Worm (Caenorhabditis elegans): Measurements from ENCODE around the gene T06A1.1.

T06A1.1 gene

DNA sequence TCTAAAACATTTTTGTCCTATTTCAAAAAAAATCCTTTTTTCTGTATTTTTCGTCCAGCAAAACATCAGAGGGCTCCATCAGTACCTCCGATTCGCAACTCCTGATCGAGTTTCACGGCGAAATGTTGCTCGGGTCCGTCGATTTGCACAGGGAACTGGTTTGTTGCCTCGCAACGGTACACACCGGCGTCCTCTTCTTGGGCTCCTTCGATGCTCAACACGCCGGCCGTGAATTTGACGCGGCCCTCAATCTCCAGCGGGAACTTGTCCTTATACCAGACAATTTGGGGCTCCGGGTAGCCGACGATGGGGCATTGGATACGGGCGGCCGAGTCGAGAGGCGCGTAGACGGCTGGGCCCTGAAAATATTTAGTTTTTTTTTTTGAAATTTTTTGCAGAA, 47.4 kb downstream of the T06A1.1 start:
- TF ChIP-seq set-16 (GFP tag; IDR thresholded peaks at IDR 0.05) (peak; percentile 66), egl-27 (tag; optimal IDR thresholded peaks at IDR 0.05) (no peak)

DNA sequence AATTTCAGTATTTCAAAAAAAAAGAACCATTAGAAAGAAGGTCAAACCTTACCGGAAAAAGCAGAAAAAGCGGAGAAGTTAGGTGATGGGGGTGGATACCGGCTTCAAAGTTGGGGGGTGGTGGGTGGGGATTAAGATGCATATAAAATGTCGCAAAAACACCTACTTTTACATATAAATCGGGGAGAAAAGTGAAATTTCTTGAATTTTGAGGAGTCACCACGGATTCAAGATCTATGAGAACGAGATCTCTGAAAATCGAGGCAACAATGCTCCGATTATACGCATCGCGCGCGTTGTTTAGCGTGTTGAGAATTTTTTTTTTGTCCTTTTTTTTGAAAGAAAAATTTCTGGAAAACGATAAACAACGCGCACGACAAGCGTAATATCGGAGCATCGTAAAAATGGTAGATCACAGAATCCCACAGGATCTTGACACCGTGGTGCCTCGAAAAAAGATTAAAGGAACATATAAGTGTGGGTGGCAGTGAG, 49.8 kb downstream of the T06A1.1 start:
- TF ChIP-seq ama-1 (optimal IDR thresholded peaks at IDR 0.05) (peak; percentile 41), lin-1 (GFP tag; IDR thresholded peaks at IDR 0.05) (peak; percentile 60; the same call in 1 of the 2 replicates), skn-1 (tag; optimal IDR thresholded peaks at IDR 0.05) (no peak), zip-2 (tag; optimal IDR thresholded peaks at IDR 0.05) (no peak), zip-11 (GFP tag; IDR thresholded peaks at IDR 0.05) (no peak), tra-1 (GFP tag; IDR thresholded peaks at IDR 0.05) (peak; percentile 51; the same call in 1 of the 2 replicates), Y105C5A.15 (GFP tag; IDR thresholded peaks at IDR 0.05) (peak; percentile 67; the same call in 1 of the 2 replicates), daf-12 (tag; optimal IDR thresholded peaks at IDR 0.05) (no peak), ztf-11 (tag; optimal IDR thresholded peaks at IDR 0.05) (no peak), madf-9 (GFP tag; conservative IDR thresholded peaks at IDR 0.05) (0 out of 2 replicates have a peak, but pooled peaks have one; percentile 43), mdt-29 (GFP tag; IDR thresholded peaks at IDR 0.05) (peak; percentile 61; the same call in 1 of the 2 replicates), ctbp-1 (GFP tag; IDR thresholded peaks at IDR 0.05) (peak; percentile 63), lin-13 (GFP tag; optimal IDR thresholded peaks at IDR 0.05) (no peak), hmg-1.1 (GFP tag; IDR thresholded peaks at IDR 0.05) (no peak), R02D3.7 (tag; optimal IDR thresholded peaks at IDR 0.05) (no peak), ceh-44 (GFP tag; IDR thresholded peaks at IDR 0.05) (no peak), dmd-9 (GFP tag; IDR thresholded peaks at IDR 0.05) (0 out of 2 replicates have a peak, but pooled peaks have one; percentile 20), Y75B8A.6 (GFP tag; IDR thresholded peaks at IDR 0.05) (no peak), nhr-48 (tag; optimal IDR thresholded peaks at IDR 0.05) (no peak), lir-3 (tag; optimal IDR thresholded peaks at IDR 0.05) (no peak), sdz-12 (GFP tag; optimal IDR thresholded peaks at IDR 0.05) (no peak), ceh-82 (tag; optimal IDR thresholded peaks at IDR 0.05) (no peak), spr-3 (GFP tag; optimal IDR thresholded peaks at IDR 0.05) (peak; percentile 30), F10B5.3 (tag; optimal IDR thresholded peaks at IDR 0.05) (peak; percentile 32), F37D6.2 (tag; optimal IDR thresholded peaks at IDR 0.05) (no peak), unc-62 (GFP tag; optimal IDR thresholded peaks at IDR 0.05 in 1 of 2) (no peak), unc-62 (tag; optimal IDR thresholded peaks at IDR 0.05) (no peak), hlh-11 (tag; optimal IDR thresholded peaks at IDR 0.05) (peak; percentile 25), madf-5 (GFP tag; IDR thresholded peaks at IDR 0.05) (no peak), tag-97 (GFP tag; IDR thresholded peaks at IDR 0.05) (no peak), unc-39 (tag; optimal IDR thresholded peaks at IDR 0.05) (no peak), lin-39 (tag; optimal IDR thresholded peaks at IDR 0.05) (no peak), fos-1 (tag; optimal IDR thresholded peaks at IDR 0.05) (no peak), lsy-2 (tag; optimal IDR thresholded peaks at IDR 0.05) (peak in 1 of 2 experiments; percentile 60), T26A8.4 (GFP tag; IDR thresholded peaks at IDR 0.05) (peak; percentile 72), php-3 (GFP tag; IDR thresholded peaks at IDR 0.05) (peak; percentile 44; the same call in 1 of the 2 replicates), Y48G9A.11 (GFP tag; IDR thresholded peaks at IDR 0.05) (peak; percentile 62; the same call in 1 of the 2 replicates), nhr-76 (tag; optimal IDR thresholded peaks at IDR 0.05) (no peak), mep-1 (tag; optimal IDR thresholded peaks at IDR 0.05) (peak; percentile 34), mes-2 (tag; optimal IDR thresholded peaks at IDR 0.05; ENCODE audit: poor library complexity, severe bottlenecking) (peak; percentile 36), daf-16 (GFP tag; optimal IDR thresholded peaks at IDR 0.05) (no peak), daf-16 (tag; optimal IDR thresholded peaks at IDR 0.05) (peak; percentile 10), zfp-3 (GFP tag; conservative IDR thresholded peaks at IDR 0.05) (peak; percentile 77; the same call in 1 of the 2 replicates), rbr-2 (tag; optimal IDR thresholded peaks at IDR 0.05) (no peak), ceh-32 (tag; optimal IDR thresholded peaks at IDR 0.05; ENCODE audit: poor library complexity) (no peak), egl-43 (GFP tag; IDR thresholded peaks at IDR 0.05) (peak; percentile 77), nhr-41 (GFP tag; IDR thresholded peaks at IDR 0.05) (no peak), jun-1 (tag; optimal IDR thresholded peaks at IDR 0.05) (no peak)
